Worm (Caenorhabditis elegans): ENCODE data around the gene sna-1.
A peak's percentile ranks its signal among the peaks of the same experiment; 100 is the strongest.

sna-1 gene

ce11 chrV:6683740-6684139 is 26.7 kb downstream of the sna-1 start:
- TF ChIP-seq egrh-3 (GFP tag; IDR thresholded peaks at IDR 0.05) (no peak), B0261.1 (tag; optimal IDR thresholded peaks at IDR 0.05) (no peak), F55B11.4 (tag; optimal IDR thresholded peaks at IDR 0.05; ENCODE audit: borderline replicate concordance, insufficient read depth) (no peak), zim-3 (tag; optimal IDR thresholded peaks at IDR 0.05) (no peak), lag-1 (GFP tag; IDR thresholded peaks at IDR 0.05) (no peak), ZK185.1 (tag; optimal IDR thresholded peaks at IDR 0.05; ENCODE audit: poor library complexity, severe bottlenecking) (no peak), nhr-80 (tag; optimal IDR thresholded peaks at IDR 0.05) (no peak), xnd-1 (tag; optimal IDR thresholded peaks at IDR 0.05) (no peak), sea-2 (GFP tag; IDR thresholded peaks at IDR 0.05) (no peak), madf-3 (GFP tag; IDR thresholded peaks at IDR 0.05) (no peak), rpc-1 (optimal IDR thresholded peaks at IDR 0.05) (no peak), rpc-1 (tag; optimal IDR thresholded peaks at IDR 0.05) (no peak), atf-7 (tag; optimal IDR thresholded peaks at IDR 0.05) (no peak), lsl-1 (GFP tag; optimal IDR thresholded peaks at IDR 0.05) (no peak), attf-3 (GFP tag; conservative IDR thresholded peaks at IDR 0.05) (no peak), B0336.3 (GFP tag; IDR thresholded peaks at IDR 0.05) (no peak), lin-54 (GFP tag; optimal IDR thresholded peaks at IDR 0.05) (no peak), hrde-1 (tag; optimal IDR thresholded peaks at IDR 0.05; ENCODE audit: borderline replicate concordance) (no peak), mes-4 (tag; optimal IDR thresholded peaks at IDR 0.05) (no peak), gei-17 (GFP tag; optimal IDR thresholded peaks at IDR 0.05) (no peak)

ce11 chrV:6683282-6683681 is 27.2 kb downstream of the sna-1 start:
- TF ChIP-seq B0261.1 (tag; optimal IDR thresholded peaks at IDR 0.05): no peak
- TF ChIP-seq aptf-2 (GFP tag; conservative IDR thresholded peaks at IDR 0.05): no peak
- TF ChIP-seq lsl-1 (GFP tag; optimal IDR thresholded peaks at IDR 0.05): no peak
- TF ChIP-seq cebp-1 (GFP tag; IDR thresholded peaks at IDR 0.05): no peak
- no peak for TF ChIP-seq cebp-1 (tag; optimal IDR thresholded peaks at IDR 0.05)
- TF ChIP-seq ztf-18 (tag; optimal IDR thresholded peaks at IDR 0.05): no peak
- TF ChIP-seq Y95B8A.8 (GFP tag; IDR thresholded peaks at IDR 0.05): no peak
- TF ChIP-seq F39B2.1 (GFP tag; IDR thresholded peaks at IDR 0.05): no peak
- no peak for TF ChIP-seq aptf-3 (GFP tag; IDR thresholded peaks at IDR 0.05)
- no peak for TF ChIP-seq F10E7.11 (tag; optimal IDR thresholded peaks at IDR 0.05)
- no peak for TF ChIP-seq Y79H2A.3 (GFP tag; conservative IDR thresholded peaks at IDR 0.05)
- no peak for TF ChIP-seq lir-1 (GFP tag; conservative IDR thresholded peaks at IDR 0.05)
- TF ChIP-seq lsy-27 (tag; optimal IDR thresholded peaks at IDR 0.05; ENCODE audit: borderline replicate concordance, insufficient read depth): no peak

ce11 chrV:6681501-6681900 is 29.0 kb downstream of the sna-1 start, which contains the start of gene egl-46:
TSS of gene egl-46 (minus strand) at chrV:6681573.
- TF ChIP-seq F49E8.2 (tag; optimal IDR thresholded peaks at IDR 0.05; ENCODE audit: insufficient read depth): no peak
- 0 out of 2 replicates have a peak, but pooled peaks have one; percentile 19 for TF ChIP-seq zfh-2 (GFP tag; conservative IDR thresholded peaks at IDR 0.05)
- TF ChIP-seq Y53G8AR.9 (GFP tag; conservative IDR thresholded peaks at IDR 0.05): no peak
- no peak for TF ChIP-seq ZK185.1 (tag; optimal IDR thresholded peaks at IDR 0.05; ENCODE audit: poor library complexity, severe bottlenecking)
- no peak for TF ChIP-seq aptf-3 (GFP tag; IDR thresholded peaks at IDR 0.05)

- TF ChIP-seq hmg-1.2 (GFP tag; IDR thresholded peaks at IDR 0.05) (no peak), nhr-80 (tag; optimal IDR thresholded peaks at IDR 0.05) (peak; percentile 87)
Measured at ce11 chrV:6676158-6676849, 34.2 kb downstream of the sna-1 start, which contains the start of gene cest-34. TSS of gene cest-34 (plus strand) at chrV:6676799.

All from whole organism, young adult.